Fruit fly (Drosophila melanogaster) S2 (cell line): ENCODE measurements around the gene CG45428.

ENCODE experiments used
- CG8478 ChIP-seq: fragments of >200 bp; optimal IDR thresholded peaks from 2 replicates; lab custom pipeline; 2018
- CTCF ChIP-seq, 2 experiments: fragments of >200 bp; optimal IDR thresholded peaks; 2 replicates each; lab custom pipeline; 2018

- no peak for TF ChIP-seq CG8478 (lab: Kevin White, UChicago)
- no peak for TF ChIP-seq CTCF (optimal IDR thresholded peaks at IDR 0.05; lab: Kevin White, UChicago)
Measured at dm6 chr3L:22871845-22872361, 35.0 kb upstream of the CG45428 start, which contains the start of the genes CG11109 and Arf1.
